Fruit fly (Drosophila melanogaster): ENCODE data around the gene pigs.

pigs gene

dm6 chrX:6601144-6601543 lies 1.3 kb downstream of the pigs start:
- TF ChIP-seq Abd-B (GFP tag; optimal IDR thresholded peaks at IDR 0.05) (no peak), ey (GFP tag; optimal IDR thresholded peaks at IDR 0.05) (peak; percentile 19), foxo (GFP tag; optimal IDR thresholded peaks at IDR 0.05) (peak in 1 of 2 experiments; percentile 36), h (GFP tag; optimal IDR thresholded peaks at IDR 0.05) (peak; percentile 49), Sp1 (GFP tag; optimal IDR thresholded peaks at IDR 0.05) (peak; percentile 7), rgr (GFP tag; optimal IDR thresholded peaks at IDR 0.05) (peak; percentile 47), usp (GFP tag; optimal IDR thresholded peaks at IDR 0.05) (no peak), dl (GFP tag; optimal IDR thresholded peaks at IDR 0.05; ENCODE audit: insufficient read depth in 1 of 2, partially characterized antibody in 2 of 2) (no peak), woc (GFP tag; optimal IDR thresholded peaks at IDR 0.05) (peak; percentile 11), Vsx2 (GFP tag; optimal IDR thresholded peaks at IDR 0.05; ENCODE audit: partially characterized antibody) (no peak), jim (GFP tag; optimal IDR thresholded peaks at IDR 0.05) (no peak), fru (GFP tag; optimal IDR thresholded peaks at IDR 0.05) (peak; percentile 50), sage (GFP tag; optimal IDR thresholded peaks at IDR 0.05) (peak; percentile 17), OdsH (GFP tag; optimal IDR thresholded peaks at IDR 0.05) (peak; percentile 7), GATAd (GFP tag; optimal IDR thresholded peaks at IDR 0.05) (no peak), CG32264 (GFP tag; optimal IDR thresholded peaks at IDR 0.05) (no peak), N (GFP tag; optimal IDR thresholded peaks at IDR 0.05) (no peak), CrebA (GFP tag; optimal IDR thresholded peaks at IDR 0.05; ENCODE audit: borderline replicate concordance) (no peak)

- TF ChIP-seq Dfd (GFP tag; optimal IDR thresholded peaks at IDR 0.05) (no peak), Jra (GFP tag; optimal IDR thresholded peaks at IDR 0.05) (peak; percentile 34), usp (GFP tag; optimal IDR thresholded peaks at IDR 0.05) (no peak), br (GFP tag; optimal IDR thresholded peaks at IDR 0.05) (peak; percentile 71), GATAd (GFP tag; optimal IDR thresholded peaks at IDR 0.05) (no peak), psq (GFP tag; optimal IDR thresholded peaks at IDR 0.05) (peak; percentile 77), Hnf4 (GFP tag; optimal IDR thresholded peaks at IDR 0.05) (peak; percentile 66), jim (GFP tag; optimal IDR thresholded peaks at IDR 0.05) (no peak), dsf (GFP tag; optimal IDR thresholded peaks at IDR 0.05; ENCODE audit: borderline replicate concordance) (no peak), Dif (GFP tag; optimal IDR thresholded peaks at IDR 0.05; ENCODE audit: partially characterized antibody) (no peak), N (GFP tag; optimal IDR thresholded peaks at IDR 0.05) (no peak), CG32264 (GFP tag; optimal IDR thresholded peaks at IDR 0.05) (peak; percentile 58), CrebA (GFP tag; optimal IDR thresholded peaks at IDR 0.05; ENCODE audit: borderline replicate concordance) (peak; percentile 40), rgr (GFP tag; optimal IDR thresholded peaks at IDR 0.05) (peak; percentile 84), Vsx2 (GFP tag; optimal IDR thresholded peaks at IDR 0.05; ENCODE audit: partially characterized antibody) (no peak), lola (GFP tag; optimal IDR thresholded peaks at IDR 0.05) (no peak), Hr83 (GFP tag; optimal IDR thresholded peaks at IDR 0.05; ENCODE audit: poor library complexity, severe bottlenecking) (no peak), sage (GFP tag; optimal IDR thresholded peaks at IDR 0.05) (peak; percentile 76), foxo (GFP tag; optimal IDR thresholded peaks at IDR 0.05) (peak; percentile 1 to 88), brk (GFP tag; optimal IDR thresholded peaks at IDR 0.05) (peak; percentile 66), Myc (optimal IDR thresholded peaks at IDR 0.05) (no peak), Mio (GFP tag; optimal IDR thresholded peaks at IDR 0.05) (no peak), sv (GFP tag; optimal IDR thresholded peaks at IDR 0.05) (peak; percentile 91), ey (GFP tag; optimal IDR thresholded peaks at IDR 0.05) (peak; percentile 79), Hr78 (GFP tag; optimal IDR thresholded peaks at IDR 0.05) (no peak), Sp1 (GFP tag; optimal IDR thresholded peaks at IDR 0.05) (peak; percentile 77), tai (GFP tag; optimal IDR thresholded peaks at IDR 0.05) (peak; percentile 33), Abd-B (GFP tag; optimal IDR thresholded peaks at IDR 0.05) (no peak), OdsH (GFP tag; optimal IDR thresholded peaks at IDR 0.05) (peak; percentile 74), dmrt93B (GFP tag; optimal IDR thresholded peaks at IDR 0.05) (peak; percentile 64), h (GFP tag; optimal IDR thresholded peaks at IDR 0.05) (peak; percentile 87), woc (GFP tag; optimal IDR thresholded peaks at IDR 0.05) (peak; percentile 75), dl (GFP tag; optimal IDR thresholded peaks at IDR 0.05; ENCODE audit: insufficient read depth in 1 of 2, partially characterized antibody in 2 of 2) (no peak), pan (optimal IDR thresholded peaks at IDR 0.05) (no peak), HLH106 (tag; optimal IDR thresholded peaks at IDR 0.05) (peak; percentile 81), fru (GFP tag; optimal IDR thresholded peaks at IDR 0.05) (peak; percentile 89), Rel (GFP tag; optimal IDR thresholded peaks at IDR 0.05) (peak; percentile 51), Rel (tag; optimal IDR thresholded peaks at IDR 0.05) (peak; percentile 18), CG9705 (GFP tag; optimal IDR thresholded peaks at IDR 0.05) (peak; percentile 47)
These were observed 1.9 kb downstream of the pigs start for dm6 chrX:6601641-6602276.
